Worm (Caenorhabditis elegans): Measurements from ENCODE around the gene C32D5.12.

DNA sequence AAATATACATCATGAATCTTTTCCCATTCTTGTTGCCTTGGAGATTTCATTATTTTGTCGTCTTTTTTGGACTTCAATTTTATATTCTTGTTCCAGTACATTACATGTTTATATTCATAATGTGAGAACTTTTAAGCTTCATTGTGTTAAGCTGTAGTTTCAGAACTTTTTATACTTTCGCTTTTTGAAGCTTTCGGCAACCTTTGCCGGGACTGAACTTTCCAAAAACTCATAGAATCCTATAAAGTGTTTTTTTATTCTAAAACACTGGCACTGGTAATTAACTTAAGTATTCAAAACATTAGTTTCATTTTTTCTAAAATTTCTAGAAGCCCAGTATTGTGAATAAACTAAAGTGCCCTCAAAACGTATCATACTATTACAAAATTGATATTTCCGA is 35.8 kb downstream of the C32D5.12 start, which contains the start of gene C32D5.4:
- no peak for TF ChIP-seq tbx-11 (GFP tag; IDR thresholded peaks at IDR 0.05)
- no peak for TF ChIP-seq hnd-1 (tag; optimal IDR thresholded peaks at IDR 0.05)
- TF ChIP-seq hmg-4 (GFP tag; optimal IDR thresholded peaks at IDR 0.05): no peak
- TF ChIP-seq tbx-37 (GFP tag; conservative IDR thresholded peaks at IDR 0.05): no peak
- no peak for TF ChIP-seq ceh-13 (GFP tag; optimal IDR thresholded peaks at IDR 0.05)
- TF ChIP-seq ets-7 (tag; optimal IDR thresholded peaks at IDR 0.05): no peak
- no peak for TF ChIP-seq hmbx-1 (tag; optimal IDR thresholded peaks at IDR 0.05)
- TF ChIP-seq scrt-1 (GFP tag; IDR thresholded peaks at IDR 0.05): no peak
- no peak for TF ChIP-seq ama-1 (optimal IDR thresholded peaks at IDR 0.05)
- no peak for TF ChIP-seq aly-1 (tag; optimal IDR thresholded peaks at IDR 0.05)
- no peak for TF ChIP-seq flt-1 (GFP tag; IDR thresholded peaks at IDR 0.05)
- TF ChIP-seq pes-1 (GFP tag; IDR thresholded peaks at IDR 0.05): no peak
